Worm (Caenorhabditis elegans) whole organism, L1 larva: ENCODE results near the gene pelo-1.
A peak's percentile ranks its signal among the peaks of the same experiment; 100 is the strongest.

ENCODE experiments used
- C04F5.9 ChIP-seq: sonication (generic microtip); optimal IDR thresholded peaks from 2 replicates; lab custom pipeline; 2016; ENCODE audit warnings: missing genetic modification characterization, missing compliant biosample characterization
- F16B12.6 ChIP-seq: fragments of 150-350 bp; optimal IDR thresholded peaks from 2 replicates; lab custom pipeline; 2014; ENCODE audit warnings: missing biosample characterization, missing genetic modification characterization
- Y116A8C.19 ChIP-seq: sonication (generic microtip); optimal IDR thresholded peaks from 2 replicates; lab custom pipeline; 2016; ENCODE audit warnings: missing compliant biosample characterization, missing genetic modification characterization, borderline replicate concordance
- alr-1 ChIP-seq: fragments of 200-800 bp; sonication (Bioruptor generic); optimal IDR thresholded peaks from 2 replicates; lab custom pipeline; 2018; ENCODE audit warnings: borderline replicate concordance, mild to moderate bottlenecking, missing genetic modification characterization, missing compliant biosample characterization
- ama-1 ChIP-seq: fragments of 150-350 bp; optimal IDR thresholded peaks from 2 replicates; lab custom pipeline; 2014
- ceh-82 ChIP-seq, 3 experiments: fragments of 150-350 bp in 1 of 3; sonication (generic microtip) in 2 of 3; optimal IDR thresholded peaks; 2 replicates each; lab custom pipeline; 2014 to 2017; ENCODE audit warnings: missing biosample characterization in 3 of 3, missing genetic modification characterization in 3 of 3
- ceh-90 ChIP-seq: sonication (generic microtip); optimal IDR thresholded peaks from 2 replicates; lab custom pipeline; 2016; ENCODE audit warnings: missing genetic modification characterization, missing compliant biosample characterization
- dsc-1 ChIP-seq: sonication (generic microtip); optimal IDR thresholded peaks from 2 replicates; lab custom pipeline; 2016; ENCODE audit warnings: mild to moderate bottlenecking, missing genetic modification characterization, missing compliant biosample characterization
- efl-1 ChIP-seq, 4 experiments: fragments of 150-350 bp; optimal IDR thresholded peaks in 3 of 4; peaks in 1 of 4; 1 replicate in 1 of 4; 2 replicates in 3 of 4; lab custom pipeline; 2014; ENCODE audit warnings: missing biosample characterization in 2 of 4, missing genetic modification characterization in 2 of 4, missing genetic modification reagents in 2 of 4
- elt-3 ChIP-seq, 6 experiments: fragments of 150-350 bp in 1 of 6; sonication (generic microtip); optimal IDR thresholded peaks; 2 replicates each; lab custom pipeline; 2017 to 2018; ENCODE audit warnings: missing biosample characterization in 6 of 6, missing genetic modification characterization in 6 of 6, inconsistent platforms in 1 of 6
- ets-5 ChIP-seq: fragments of 200-800 bp; sonication (Bioruptor generic); IDR thresholded peaks from 2 replicates; pipeline ENCODE4 v1.3.6; 2022; ENCODE audit warnings: missing genetic modification characterization, missing compliant biosample characterization
- fkh-8 ChIP-seq: sonication (generic microtip); optimal IDR thresholded peaks from 2 replicates; lab custom pipeline; 2016; ENCODE audit warnings: mild to moderate bottlenecking, missing genetic modification characterization, missing compliant biosample characterization
- fos-1 ChIP-seq: fragments of 150-350 bp; optimal IDR thresholded peaks from 2 replicates; lab custom pipeline; 2014; ENCODE audit warnings: missing biosample characterization, missing genetic modification characterization
- grh-1 ChIP-seq: fragments of 200-800 bp; sonication (Bioruptor generic); IDR thresholded peaks from 2 replicates; pipeline ENCODE4 v1.3.6; 2022; ENCODE audit warnings: missing genetic modification reagents, missing genetic modification characterization, missing compliant biosample characterization
- hpl-2 ChIP-seq: fragments of 150-350 bp; optimal IDR thresholded peaks from 2 replicates; lab custom pipeline; 2014; ENCODE audit warnings: missing biosample characterization, missing genetic modification reagents, missing genetic modification characterization
- isw-1 ChIP-seq: fragments of 200-800 bp; sonication (Bioruptor generic); IDR thresholded peaks from 2 replicates; pipeline ENCODE4 v1.3.6; 2022; ENCODE audit warnings: missing genetic modification characterization, missing compliant biosample characterization
- jun-1 ChIP-seq: fragments of 150-350 bp; optimal IDR thresholded peaks from 2 replicates; lab custom pipeline; 2014; ENCODE audit warnings: missing biosample characterization, missing genetic modification reagents, missing genetic modification characterization
- lin-13 ChIP-seq: fragments of 150-350 bp; optimal IDR thresholded peaks from 2 replicates; lab custom pipeline; 2014; ENCODE audit warnings: missing biosample characterization, missing genetic modification reagents, missing genetic modification characterization
- lin-15B ChIP-seq: fragments of 150-350 bp; sonication (generic microtip); optimal IDR thresholded peaks from 3 replicates; lab custom pipeline; 2014; ENCODE audit warnings: missing biosample characterization, missing genetic modification characterization
- lin-35 ChIP-seq, 2 experiments: fragments of 150-350 bp; optimal IDR thresholded peaks; 2 replicates each; lab custom pipeline; 2014; ENCODE audit warnings: missing biosample characterization in 2 of 2, missing genetic modification characterization in 2 of 2, missing genetic modification reagents in 2 of 2
- mdl-1 ChIP-seq, 2 experiments: fragments of 150-350 bp; optimal IDR thresholded peaks; 2 replicates each; lab custom pipeline; 2014 to 2017; ENCODE audit warnings: missing biosample characterization in 2 of 2, missing genetic modification characterization in 2 of 2, inconsistent platforms in 1 of 2
- mef-2 ChIP-seq: fragments of 150-350 bp; optimal IDR thresholded peaks from 2 replicates; lab custom pipeline; 2014; ENCODE audit warnings: missing biosample characterization, missing genetic modification characterization
- mep-1 ChIP-seq: fragments of 150-350 bp; optimal IDR thresholded peaks from 2 replicates; lab custom pipeline; 2014; ENCODE audit warnings: missing biosample characterization, missing genetic modification characterization
- nhr-11 ChIP-seq: fragments of 150-350 bp; optimal IDR thresholded peaks from 2 replicates; lab custom pipeline; 2014; ENCODE audit warnings: missing biosample characterization, missing genetic modification characterization
- nhr-12 ChIP-seq: sonication (generic microtip); optimal IDR thresholded peaks from 2 replicates; lab custom pipeline; 2017; ENCODE audit warnings: missing biosample characterization, missing genetic modification characterization
- nhr-19 ChIP-seq: fragments of 200-800 bp; sonication (Bioruptor generic); conservative IDR thresholded peaks from 2 replicates; pipeline ENCODE4 v1.3.6; 2022; ENCODE audit warnings: missing genetic modification characterization, missing compliant biosample characterization
- nhr-237 ChIP-seq: fragments of 150-350 bp; optimal IDR thresholded peaks from 2 replicates; lab custom pipeline; 2014; ENCODE audit warnings: missing biosample characterization, missing genetic modification characterization
- nhr-47 ChIP-seq: sonication (generic microtip); optimal IDR thresholded peaks from 2 replicates; lab custom pipeline; 2016; ENCODE audit warnings: mild to moderate bottlenecking, missing genetic modification characterization, moderate library complexity, missing compliant biosample characterization
- nhr-71 ChIP-seq: sonication (generic microtip); optimal IDR thresholded peaks from 2 replicates; lab custom pipeline; 2016; ENCODE audit warnings: mild to moderate bottlenecking, missing genetic modification characterization, moderate library complexity, missing compliant biosample characterization
- nhr-77 ChIP-seq: fragments of 150-350 bp; optimal IDR thresholded peaks from 2 replicates; lab custom pipeline; 2014; ENCODE audit warnings: missing biosample characterization, missing genetic modification characterization
- nhr-90 ChIP-seq: sonication (generic microtip); optimal IDR thresholded peaks from 2 replicates; lab custom pipeline; 2016; ENCODE audit warnings: mild to moderate bottlenecking, missing genetic modification characterization, missing compliant biosample characterization; ENCODE audit not compliant: poor library complexity
- skn-1 ChIP-seq: fragments of 150-350 bp; optimal IDR thresholded peaks from 2 replicates; lab custom pipeline; 2014; ENCODE audit warnings: missing biosample characterization, missing genetic modification characterization
- snpc-4 ChIP-seq: fragments of 150-350 bp; optimal IDR thresholded peaks from 2 replicates; lab custom pipeline; 2014; ENCODE audit warnings: missing biosample characterization, missing genetic modification characterization
- sox-4 ChIP-seq: sonication (generic microtip); optimal IDR thresholded peaks from 2 replicates; lab custom pipeline; 2016; ENCODE audit warnings: missing genetic modification characterization, missing compliant biosample characterization
- sptf-1 ChIP-seq: fragments of 150-350 bp; optimal IDR thresholded peaks from 2 replicates; lab custom pipeline; 2014; ENCODE audit warnings: missing biosample characterization, missing genetic modification characterization
- sup-37 ChIP-seq: fragments of 200-800 bp; sonication (Bioruptor generic); optimal IDR thresholded peaks from 2 replicates; lab custom pipeline; 2018; ENCODE audit warnings: mild to moderate bottlenecking, missing genetic modification characterization, missing compliant biosample characterization
- swsn-7 ChIP-seq: sonication (generic microtip); optimal IDR thresholded peaks from 2 replicates; lab custom pipeline; 2016; ENCODE audit warnings: missing genetic modification characterization, missing compliant biosample characterization
- unc-130 ChIP-seq: fragments of 150-350 bp; optimal IDR thresholded peaks from 2 replicates; lab custom pipeline; 2017; ENCODE audit warnings: missing biosample characterization, missing genetic modification characterization, inconsistent platforms
- unc-30 ChIP-seq: sonication (generic microtip); optimal IDR thresholded peaks from 2 replicates; lab custom pipeline; 2017; ENCODE audit warnings: missing biosample characterization, missing genetic modification characterization
- unc-86 ChIP-seq: sonication (generic microtip); optimal IDR thresholded peaks from 2 replicates; lab custom pipeline; 2016; ENCODE audit warnings: missing genetic modification characterization, missing compliant biosample characterization
- unc-98 ChIP-seq: fragments of 200-800 bp; sonication (Bioruptor generic); IDR thresholded peaks from 2 replicates; pipeline ENCODE4 v1.3.6; 2022; ENCODE audit warnings: missing genetic modification characterization, missing compliant biosample characterization
- xbp-1 ChIP-seq: sonication (generic microtip); optimal IDR thresholded peaks from 2 replicates; lab custom pipeline; 2016; ENCODE audit warnings: missing genetic modification characterization, missing compliant biosample characterization
- zip-4 ChIP-seq: fragments of 200-800 bp; sonication (Bioruptor generic); optimal IDR thresholded peaks from 2 replicates; lab custom pipeline; 2018; ENCODE audit warnings: mild to moderate bottlenecking, missing genetic modification characterization, moderate library complexity, missing compliant biosample characterization
- ztf-11 ChIP-seq, 2 experiments: sonication (generic microtip); optimal IDR thresholded peaks; 2 replicates each; lab custom pipeline; 2016 to 2017; ENCODE audit warnings: missing genetic modification characterization in 2 of 2, missing biosample characterization in 1 of 2, missing compliant biosample characterization in 1 of 2
- ztf-4 ChIP-seq: fragments of 150-350 bp; optimal IDR thresholded peaks from 2 replicates; lab custom pipeline; 2014; ENCODE audit warnings: missing biosample characterization, missing genetic modification characterization

Gene pelo-1

DNA sequence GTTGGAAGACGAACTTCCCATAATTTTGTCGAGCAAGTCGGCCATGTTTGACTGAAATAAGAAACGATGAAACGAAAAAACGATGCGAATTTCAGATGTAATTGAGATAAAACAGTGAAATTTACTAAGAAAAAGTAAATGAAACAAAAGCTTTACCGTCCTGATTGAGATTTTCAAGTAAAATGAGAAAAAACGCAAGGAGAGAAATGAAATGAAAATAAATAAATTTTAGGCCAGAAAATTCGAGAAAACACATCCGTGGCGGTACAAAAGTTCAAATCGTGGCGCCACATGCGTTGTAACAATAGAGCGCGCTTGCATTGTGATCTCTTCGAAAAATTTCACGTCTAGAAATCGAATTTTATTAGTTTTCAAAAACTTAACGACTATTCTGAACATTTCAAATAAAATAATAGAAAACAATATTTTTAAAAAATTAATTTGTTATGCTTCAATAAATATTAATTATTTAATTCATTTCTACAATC, 27.9 kb downstream of the pelo-1 start, which contains the start of the genes hrde-1 and C16C10.13:
hrde-1 (minus strand) TSS at position 51 of the 488 bp plus-strand sequence.
C16C10.13 (plus strand) TSS at position 332 of the 488 bp plus-strand sequence.
- no peak for TF ChIP-seq alr-1 (tag; lab: Kevin White, UChicago)
- TF ChIP-seq efl-1 (optimal IDR thresholded peaks at IDR 0.05; lab: Kevin White, UChicago), result peak in 1 of 2 experiments; percentile 58
- no peak for TF ChIP-seq efl-1 (GFP tag; optimal IDR thresholded peaks at IDR 0.05 in 1 of 2; lab: Kevin White, UChicago)

DNA sequence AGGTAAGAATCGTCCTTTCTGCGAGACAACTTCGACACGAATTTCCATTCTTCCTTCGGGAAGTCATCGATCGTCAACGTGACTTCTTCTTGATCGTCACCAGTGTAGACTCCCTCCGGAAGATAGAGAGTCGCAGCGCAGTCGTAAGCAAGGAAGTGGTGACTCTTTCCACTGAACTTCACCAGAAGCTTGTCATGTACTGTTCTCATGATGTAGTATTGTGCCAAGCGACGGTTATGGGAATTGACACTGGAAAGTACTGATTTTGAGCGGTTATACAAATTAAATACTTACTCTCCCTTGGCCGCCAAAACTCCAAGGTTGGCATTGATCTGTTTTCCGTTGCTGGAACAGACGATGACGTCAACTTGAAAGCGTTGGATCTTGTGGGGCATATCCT, 28.5 kb downstream of the pelo-1 start:
- TF ChIP-seq elt-3 (tag; optimal IDR thresholded peaks at IDR 0.05; lab: Kevin White, UChicago) (no peak), nhr-77 (tag; lab: Kevin White, UChicago) (no peak), nhr-12 (no peak), lin-13 (no peak), F16B12.6 (tag; lab: Kevin White, UChicago) (no peak), hpl-2 (GFP tag; lab: Kevin White, UChicago) (no peak), sup-37 (GFP tag; lab: Kevin White, UChicago) (no peak), ets-5 (GFP tag; lab: Robert Waterston, UW) (no peak), unc-98 (GFP tag; lab: Robert Waterston, UW) (no peak)

ce11 chrIII:4172210-4172609, 31.8 kb downstream of the pelo-1 start:
- no peak for TF ChIP-seq mep-1 (tag; lab: Kevin White, UChicago)
- no peak for TF ChIP-seq unc-30 (tag; lab: Kevin White, UChicago)
- no peak for TF ChIP-seq sptf-1 (tag; lab: Kevin White, UChicago)
- no peak for TF ChIP-seq nhr-11
- no peak for TF ChIP-seq nhr-77 (tag; lab: Kevin White, UChicago)
- TF ChIP-seq, all 84 proteins: peak for 0

DNA sequence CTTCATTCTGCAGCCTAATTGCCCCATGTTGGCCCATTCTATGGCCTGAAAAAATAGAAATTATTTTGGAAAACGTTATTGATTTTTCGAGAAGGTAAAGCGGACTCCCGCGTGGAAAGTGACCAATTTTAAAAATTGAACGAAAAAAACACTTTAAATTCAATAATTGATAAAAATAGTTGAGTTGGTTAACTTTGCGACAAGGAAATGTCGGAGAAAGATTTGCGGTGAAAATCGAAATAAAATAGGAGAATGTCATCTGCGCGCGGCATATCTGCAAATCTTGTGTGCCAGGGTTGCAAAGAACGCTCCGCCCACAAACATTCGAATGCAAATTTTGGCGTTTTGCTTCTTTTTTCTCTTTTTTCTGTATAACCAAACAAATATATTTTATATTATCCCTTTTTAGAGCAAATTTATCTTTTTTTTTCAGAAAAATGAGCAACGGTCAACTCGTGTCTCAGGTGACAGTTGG, 33.1 kb downstream of the pelo-1 start, which contains the start of the genes rnf-121 and C16C10.4:
rnf-121 (minus strand) TSS at position 51 of the 475 bp plus-strand sequence.
C16C10.4 (plus strand) TSS at position 434 of the 475 bp plus-strand sequence.
- peak; percentile 82 for TF ChIP-seq xbp-1 (tag; lab: Kevin White, UChicago)
- TF ChIP-seq ceh-82 (tag; optimal IDR thresholded peaks at IDR 0.05; lab: Kevin White, UChicago), result peak; percentile 26 to 64 (median 34)
- peak; percentile 76 for TF ChIP-seq nhr-71 (tag; lab: Kevin White, UChicago)
- no peak for TF ChIP-seq ceh-90 (tag; lab: Kevin White, UChicago)
- TF ChIP-seq Y116A8C.19 (tag; lab: Kevin White, UChicago), result no peak
- TF ChIP-seq dsc-1 (tag; lab: Kevin White, UChicago), result peak; percentile 78
- peak in 1 of 6 experiments; percentile 50 for TF ChIP-seq elt-3 (tag; optimal IDR thresholded peaks at IDR 0.05; lab: Kevin White, UChicago)
- peak; percentile 89 for TF ChIP-seq hpl-2 (GFP tag; lab: Kevin White, UChicago)
- no peak for TF ChIP-seq ama-1 (lab: Kevin White, UChicago)
- TF ChIP-seq C04F5.9 (tag; lab: Kevin White, UChicago), result peak; percentile 21
- peak; percentile 60 for TF ChIP-seq nhr-19 (GFP tag; lab: Robert Waterston, UW)
- TF ChIP-seq unc-130 (tag; lab: Kevin White, UChicago), result peak; percentile 90
- TF ChIP-seq fkh-8 (tag; lab: Kevin White, UChicago), result peak; percentile 40
- peak; percentile 67 for TF ChIP-seq swsn-7
- TF ChIP-seq lin-15B (tag; lab: Kevin White, UChicago), result peak; percentile 61
- TF ChIP-seq F16B12.6 (tag; lab: Kevin White, UChicago), result peak; percentile 38
- peak; percentile 79 for TF ChIP-seq nhr-90
- peak; percentile 35; the same call in 1 of the 2 replicates for TF ChIP-seq isw-1
- TF ChIP-seq unc-86 (tag; lab: Kevin White, UChicago), result peak; percentile 42
- TF ChIP-seq zip-4, result no peak
- peak in 1 of 2 experiments; percentile 74 for TF ChIP-seq ztf-11 (tag; optimal IDR thresholded peaks at IDR 0.05; lab: Kevin White, UChicago)
- TF ChIP-seq fos-1 (tag; lab: Kevin White, UChicago), result no peak
- TF ChIP-seq nhr-237 (tag; lab: Kevin White, UChicago), result no peak
- TF ChIP-seq jun-1, result peak; percentile 45
- TF ChIP-seq sox-4 (tag; lab: Kevin White, UChicago), result no peak
- TF ChIP-seq mef-2 (tag; lab: Kevin White, UChicago), result no peak
- TF ChIP-seq grh-1, result peak; percentile 47
- TF ChIP-seq nhr-77 (tag; lab: Kevin White, UChicago), result no peak
- TF ChIP-seq nhr-47 (tag; lab: Kevin White, UChicago), result peak; percentile 76
- TF ChIP-seq mdl-1 (tag; optimal IDR thresholded peaks at IDR 0.05; lab: Kevin White, UChicago), result peak in 1 of 2 experiments; percentile 43
- peak; percentile 74 for TF ChIP-seq mep-1 (tag; lab: Kevin White, UChicago)
- TF ChIP-seq ztf-4 (tag; lab: Kevin White, UChicago), result peak; percentile 51
- TF ChIP-seq lin-35 (GFP tag; optimal IDR thresholded peaks at IDR 0.05; lab: Kevin White, UChicago), result peak in 1 of 2 experiments; percentile 72
- peak; percentile 49 to 74 for TF ChIP-seq efl-1 (optimal IDR thresholded peaks at IDR 0.05; lab: Kevin White, UChicago)
- peak; percentile 66 to 98 for TF ChIP-seq efl-1 (GFP tag; optimal IDR thresholded peaks at IDR 0.05 in 1 of 2; lab: Kevin White, UChicago)
- TF ChIP-seq snpc-4, result peak; percentile 75
- peak; percentile 46 for TF ChIP-seq skn-1
